Fruit fly (Drosophila melanogaster): ENCODE results near the gene CG1409.

CG1409 gene

dm6 chrX:7901153-7902038 is 43.4 kb downstream of the CG1409 start, which contains the start of the genes RpS6 and bys (continued):
- TF ChIP-seq so (GFP tag; IDR thresholded peaks at IDR 0.05): peak; percentile 30; the same call in 1 of the 3 replicates
- TF ChIP-seq Nf-YB (GFP tag; optimal IDR thresholded peaks at IDR 0.05): peak; percentile 3
- TF ChIP-seq YL-1 (GFP tag; optimal IDR thresholded peaks at IDR 0.05): peak; percentile 63
- no peak for TF ChIP-seq fru (optimal IDR thresholded peaks at IDR 0.05)
- TF ChIP-seq sens-2 (GFP tag; IDR thresholded peaks at IDR 0.05): 0 out of 2 replicates have a peak, but pooled peaks have one; percentile 15
- peak; percentile 80 for TF ChIP-seq Dll (GFP tag; IDR thresholded peaks at IDR 0.05; ENCODE audit: partially characterized antibody)
- peak; percentile 55 for TF ChIP-seq CG2875 (GFP tag; optimal IDR thresholded peaks at IDR 0.05)
- TF ChIP-seq zfh2 (GFP tag; optimal IDR thresholded peaks at IDR 0.05): peak; percentile 49
- peak; percentile 77 for TF ChIP-seq inv (GFP tag; IDR thresholded peaks at IDR 0.05; ENCODE audit: partially characterized antibody)
- peak; percentile 58 for TF ChIP-seq hbn (GFP tag; IDR thresholded peaks at IDR 0.05; ENCODE audit: partially characterized antibody)
- TF ChIP-seq MESR4 (GFP tag; optimal IDR thresholded peaks at IDR 0.05): peak; percentile 93
- peak; percentile 81 for TF ChIP-seq row (GFP tag; IDR thresholded peaks at IDR 0.05)
- TF ChIP-seq ssp (GFP tag; IDR thresholded peaks at IDR 0.05): 0 out of 2 replicates have a peak, but pooled peaks have one; percentile 19
- peak; percentile 47 for TF ChIP-seq bcd (GFP tag; optimal IDR thresholded peaks at IDR 0.05)
- no peak for TF ChIP-seq Ssrp (tag; optimal IDR thresholded peaks at IDR 0.05)
- TF ChIP-seq repo (GFP tag; optimal IDR thresholded peaks at IDR 0.05): no peak
- TF ChIP-seq Sry-δ (GFP tag; optimal IDR thresholded peaks at IDR 0.05): peak; percentile 78
- no peak for TF ChIP-seq shn (GFP tag; optimal IDR thresholded peaks at IDR 0.05)
- TF ChIP-seq CG10565 (GFP tag; optimal IDR thresholded peaks at IDR 0.05): no peak
- peak; percentile 87 for TF ChIP-seq BEAF-32 (GFP tag; optimal IDR thresholded peaks at IDR 0.05)
- TF ChIP-seq hkb (optimal IDR thresholded peaks at IDR 0.05): no peak
- peak; percentile 35; the same call in 1 of the 2 replicates for TF ChIP-seq hkb (GFP tag; IDR thresholded peaks at IDR 0.05)
- TF ChIP-seq al (GFP tag; IDR thresholded peaks at IDR 0.05): peak; percentile 38
- TF ChIP-seq onecut (GFP tag; IDR thresholded peaks at IDR 0.05): peak; percentile 75
- peak; percentile 11 for TF ChIP-seq CG13424 (tag; optimal IDR thresholded peaks at IDR 0.05)
- TF ChIP-seq sna (GFP tag; IDR thresholded peaks at IDR 0.05; ENCODE audit: partially characterized antibody): 0 out of 2 replicates have a peak, but pooled peaks have one; percentile 36
- no peak for TF ChIP-seq Deaf1 (tag; optimal IDR thresholded peaks at IDR 0.05)
- TF ChIP-seq Ets97D (GFP tag; optimal IDR thresholded peaks at IDR 0.05): peak; percentile 96
- peak; percentile 26 for TF ChIP-seq CG33213 (GFP tag; optimal IDR thresholded peaks at IDR 0.05)
- peak; percentile 15 to 42 for TF ChIP-seq Pdp1 (GFP tag; optimal IDR thresholded peaks at IDR 0.05)
- peak; percentile 69 for TF ChIP-seq caup (GFP tag; optimal IDR thresholded peaks at IDR 0.05; ENCODE audit: severe bottlenecking)
- TF ChIP-seq CG16779 (GFP tag; IDR thresholded peaks at IDR 0.05): peak; percentile 65
- no peak for TF ChIP-seq pita (GFP tag; optimal IDR thresholded peaks at IDR 0.05)
- peak; percentile 63 for TF ChIP-seq CG4707 (GFP tag; optimal IDR thresholded peaks at IDR 0.05)
- TF ChIP-seq CG9876 (GFP tag; optimal IDR thresholded peaks at IDR 0.05): peak; percentile 6
- TF ChIP-seq CG6683 (GFP tag; optimal IDR thresholded peaks at IDR 0.05): no peak
- no peak; the same call in 2 of the 3 replicates for TF ChIP-seq Mrtf (GFP tag; IDR thresholded peaks at IDR 0.05)
- TF ChIP-seq dan (GFP tag; IDR thresholded peaks at IDR 0.05): no peak
- no peak for TF ChIP-seq corto (GFP tag; optimal IDR thresholded peaks at IDR 0.05)
- no peak for TF ChIP-seq CG4854 (GFP tag; optimal IDR thresholded peaks at IDR 0.05)
- TF ChIP-seq HLH54F (GFP tag; optimal IDR thresholded peaks at IDR 0.05): peak; percentile 22
- TF ChIP-seq zfh1 (GFP tag; IDR thresholded peaks at IDR 0.05): peak; percentile 69
- TF ChIP-seq CG13775 (GFP tag; optimal IDR thresholded peaks at IDR 0.05): peak; percentile 66
- TF ChIP-seq mld (GFP tag; IDR thresholded peaks at IDR 0.05; ENCODE audit: partially characterized antibody): peak; percentile 86; the same call in 2 of the 3 replicates
- peak; percentile 43; the same call in 1 of the 2 replicates for TF ChIP-seq CG31441 (GFP tag; IDR thresholded peaks at IDR 0.05)
- peak; percentile 27; the same call in 1 of the 2 replicates for TF ChIP-seq CG14667 (GFP tag; IDR thresholded peaks at IDR 0.05)
- TF ChIP-seq CG3726 (GFP tag; IDR thresholded peaks at IDR 0.05): 0 out of 3 replicates have a peak, but pooled peaks have one; percentile 23
- peak; percentile 30 for TF ChIP-seq kni (GFP tag; optimal IDR thresholded peaks at IDR 0.05)

Data from whole organism, embryonic.